Fruit fly (Drosophila melanogaster) whole organism, embryonic: ENCODE data around the gene Agpat3.
A peak's percentile ranks its signal among the peaks of the same experiment; 100 is the strongest.

Experiments
- Ada2b ChIP-seq: fragments of 200-800 bp; sonication (Bioruptor generic); IDR thresholded peaks from 2 replicates; pipeline ENCODE4 v1.3.6; 2022; ENCODE audit warnings: missing biosample characterization, missing genetic modification characterization
- Asciz ChIP-seq: fragments of 200-800 bp; sonication (Bioruptor generic); optimal IDR thresholded peaks from 2 replicates; lab custom pipeline; 2017; ENCODE audit warnings: missing biosample characterization, mild to moderate bottlenecking, missing genetic modification characterization, missing genetic modification reagents
- CG10274 ChIP-seq: fragments of 200-800 bp; sonication (Bioruptor generic); optimal IDR thresholded peaks from 3 replicates; lab custom pipeline; 2017; ENCODE audit warnings: missing biosample characterization, mild to moderate bottlenecking, missing genetic modification characterization
- CG11398 ChIP-seq: fragments of 200-800 bp; sonication (Bioruptor generic); optimal IDR thresholded peaks from 2 replicates; lab custom pipeline; 2016; ENCODE audit warnings: missing biosample characterization, missing genetic modification characterization
- CG12391 ChIP-seq: fragments of 200-800 bp; sonication (Bioruptor generic); optimal IDR thresholded peaks from 3 replicates; lab custom pipeline; 2018; ENCODE audit warnings: missing biosample characterization, mild to moderate bottlenecking, missing genetic modification characterization, moderate library complexity
- CG13775 ChIP-seq: fragments of 200-800 bp; sonication (Bioruptor generic); optimal IDR thresholded peaks from 3 replicates; lab custom pipeline; 2017; ENCODE audit warnings: missing biosample characterization, mild to moderate bottlenecking, missing genetic modification characterization
- CG15073 ChIP-seq: fragments of 200-800 bp; sonication (Bioruptor generic); optimal IDR thresholded peaks from 2 replicates; lab custom pipeline; 2016; ENCODE audit warnings: missing biosample characterization, missing genetic modification characterization
- CG15601 ChIP-seq: fragments of 200-800 bp; sonication (Bioruptor generic); optimal IDR thresholded peaks from 3 replicates; lab custom pipeline; 2019; ENCODE audit warnings: missing biosample characterization, mild to moderate bottlenecking, missing genetic modification characterization, moderate library complexity
- CG16815 ChIP-seq: fragments of 200-800 bp; sonication (Bioruptor generic); optimal IDR thresholded peaks from 3 replicates; lab custom pipeline; 2017; ENCODE audit warnings: missing biosample characterization, mild to moderate bottlenecking, missing genetic modification characterization
- CG17385 ChIP-seq: fragments of 200-800 bp; sonication (Bioruptor generic); optimal IDR thresholded peaks from 3 replicates; lab custom pipeline; 2018; ENCODE audit warnings: missing biosample characterization, mild to moderate bottlenecking, missing genetic modification characterization
- CG1792 ChIP-seq: fragments of 200-800 bp; sonication (Bioruptor generic); optimal IDR thresholded peaks from 2 replicates; lab custom pipeline; 2016; ENCODE audit warnings: missing biosample characterization, missing genetic modification characterization
- CG30020 ChIP-seq: fragments of 200-800 bp; optimal IDR thresholded peaks from 2 replicates; lab custom pipeline; 2019; ENCODE audit warnings: missing biosample characterization, mild to moderate bottlenecking, missing genetic modification characterization, moderate library complexity
- CG3065 ChIP-seq: fragments of 200-800 bp; sonication (Bioruptor generic); optimal IDR thresholded peaks from 2 replicates; lab custom pipeline; 2016; ENCODE audit warnings: missing biosample characterization, missing genetic modification characterization
- CG31224 ChIP-seq: fragments of 200-800 bp; sonication (Bioruptor generic); IDR thresholded peaks from 2 replicates; pipeline ENCODE4 v1.3.6; 2022; ENCODE audit warnings: missing biosample characterization, missing genetic modification characterization
- CG3281 ChIP-seq: fragments of 200-800 bp; sonication (Bioruptor generic); optimal IDR thresholded peaks from 3 replicates; lab custom pipeline; 2017; ENCODE audit warnings: missing biosample characterization, mild to moderate bottlenecking, missing genetic modification characterization
- CG43689 ChIP-seq: fragments of 200-800 bp; sonication (Bioruptor generic); IDR thresholded peaks from 2 replicates; pipeline ENCODE4 v1.3.6; 2022; ENCODE audit warnings: missing biosample characterization, missing genetic modification characterization
- CG4424 ChIP-seq: fragments of 200-800 bp; sonication (Bioruptor generic); optimal IDR thresholded peaks from 3 replicates; lab custom pipeline; 2016; ENCODE audit warnings: missing biosample characterization, missing genetic modification characterization
- CG4820 ChIP-seq: fragments of 200-800 bp; sonication (Bioruptor generic); optimal IDR thresholded peaks from 3 replicates; lab custom pipeline; 2016; ENCODE audit warnings: missing biosample characterization, missing genetic modification characterization
- CG7372 ChIP-seq: fragments of 200-800 bp; sonication (Bioruptor generic); IDR thresholded peaks from 2 replicates; pipeline ENCODE4 v1.3.6; 2022; ENCODE audit warnings: missing biosample characterization, missing genetic modification characterization
- CG7786 ChIP-seq: fragments of 200-800 bp; sonication (Bioruptor generic); optimal IDR thresholded peaks from 2 replicates; lab custom pipeline; 2016; ENCODE audit warnings: missing biosample characterization, missing genetic modification characterization
- CG8089 ChIP-seq: fragments of 200-800 bp; sonication (Bioruptor generic); optimal IDR thresholded peaks from 3 replicates; lab custom pipeline; 2016; ENCODE audit warnings: missing biosample characterization, missing genetic modification characterization
- CG8290 ChIP-seq, 3 experiments: fragments of 200-800 bp; sonication (Bioruptor generic); optimal IDR thresholded peaks; 2 replicates each; lab custom pipeline; 2016 to 2019; ENCODE audit warnings: missing biosample characterization in 3 of 3, missing genetic modification characterization in 3 of 3, mild to moderate bottlenecking in 2 of 3, moderate library complexity in 1 of 3
- CG8388 ChIP-seq: fragments of 200-800 bp; sonication (Bioruptor generic); optimal IDR thresholded peaks from 2 replicates; lab custom pipeline; 2019; ENCODE audit warnings: missing biosample characterization, mild to moderate bottlenecking, missing genetic modification characterization, moderate library complexity
- CG9876 ChIP-seq: fragments of 200-800 bp; sonication (Bioruptor generic); optimal IDR thresholded peaks from 2 replicates; lab custom pipeline; 2016; ENCODE audit warnings: missing biosample characterization, missing genetic modification characterization
- CG9932 ChIP-seq: fragments of 200-800 bp; sonication (Bioruptor generic); IDR thresholded peaks from 2 replicates; pipeline ENCODE4 v1.3.6; 2022; ENCODE audit warnings: missing biosample characterization, missing genetic modification characterization
- Camta ChIP-seq: fragments of 200-800 bp; sonication (Bioruptor generic); optimal IDR thresholded peaks from 2 replicates; lab custom pipeline; 2016; ENCODE audit warnings: missing biosample characterization, missing genetic modification characterization
- E2f2 ChIP-seq: fragments of 200-800 bp; sonication (Bioruptor generic); IDR thresholded peaks from 2 replicates; pipeline ENCODE4 v1.3.6; 2022; ENCODE audit warnings: missing biosample characterization, missing genetic modification characterization
- ERR ChIP-seq: fragments of 200-800 bp; sonication (Bioruptor generic); optimal IDR thresholded peaks from 2 replicates; lab custom pipeline; 2016; ENCODE audit warnings: missing biosample characterization, missing genetic modification characterization
- Fer3 ChIP-seq: fragments of 200-800 bp; sonication (Bioruptor generic); optimal IDR thresholded peaks from 2 replicates; lab custom pipeline; 2018; ENCODE audit warnings: missing biosample characterization, mild to moderate bottlenecking, missing genetic modification characterization, moderate library complexity
- HHEX ChIP-seq: fragments of 200-800 bp; sonication (Bioruptor generic); optimal IDR thresholded peaks from 3 replicates; lab custom pipeline; 2017; ENCODE audit warnings: missing biosample characterization, mild to moderate bottlenecking, missing genetic modification characterization, missing genetic modification reagents
- Hr3 ChIP-seq: fragments of 200-800 bp; sonication (Bioruptor generic); optimal IDR thresholded peaks from 3 replicates; lab custom pipeline; 2016; ENCODE audit warnings: missing biosample characterization, missing genetic modification characterization
- Hr78 ChIP-seq, 2 experiments: fragments of 200-800 bp in 1 of 2; fragments of >200 bp in 1 of 2; sonication (Bioruptor generic) in 1 of 2; optimal IDR thresholded peaks; 2 replicates each; lab custom pipeline; 2017 to 2019; ENCODE audit warnings: missing biosample characterization in 2 of 2, missing genetic modification characterization in 2 of 2, mild to moderate bottlenecking in 1 of 2, moderate library complexity in 1 of 2
- Ptx1 ChIP-seq: fragments of 200-800 bp; sonication (Bioruptor generic); IDR thresholded peaks from 2 replicates; pipeline ENCODE4 v1.3.6; 2022; ENCODE audit warnings: missing biosample characterization, missing genetic modification characterization
- Rfx ChIP-seq: fragments of 200-800 bp; sonication (Bioruptor generic); IDR thresholded peaks from 2 replicates; pipeline ENCODE4 v1.3.6; 2022; ENCODE audit warnings: missing biosample characterization, missing genetic modification characterization
- Scr ChIP-seq: fragments of 200-800 bp; sonication (Bioruptor generic); IDR thresholded peaks from 2 replicates; pipeline ENCODE4 v1.3.6; 2022; ENCODE audit warnings: missing biosample characterization, missing genetic modification characterization; ENCODE audit not compliant: partially characterized antibody
- eyg ChIP-seq: fragments of 200-800 bp; sonication (Bioruptor generic); optimal IDR thresholded peaks from 3 replicates; lab custom pipeline; 2016; ENCODE audit warnings: missing biosample characterization, missing genetic modification characterization
- fru ChIP-seq: fragments of >200 bp; optimal IDR thresholded peaks from 2 replicates; lab custom pipeline; 2017
- hbn ChIP-seq: fragments of 200-800 bp; sonication (Bioruptor generic); IDR thresholded peaks from 2 replicates; pipeline ENCODE4 v1.3.6; 2022; ENCODE audit warnings: missing biosample characterization, missing genetic modification characterization; ENCODE audit not compliant: partially characterized antibody
- lab ChIP-seq: fragments of 200-800 bp; sonication (Bioruptor generic); optimal IDR thresholded peaks from 3 replicates; lab custom pipeline; 2017; ENCODE audit warnings: missing biosample characterization, missing genetic modification characterization, mild to moderate bottlenecking, moderate library complexity, missing genetic modification reagents
- lilli ChIP-seq: fragments of 200-800 bp; sonication (Bioruptor generic); optimal IDR thresholded peaks from 3 replicates; lab custom pipeline; 2016; ENCODE audit warnings: missing biosample characterization, missing genetic modification characterization
- maf-S ChIP-seq: fragments of 200-800 bp; sonication (Bioruptor generic); optimal IDR thresholded peaks from 2 replicates; lab custom pipeline; 2016; ENCODE audit warnings: missing biosample characterization, missing genetic modification characterization
- pros ChIP-seq: fragments of 200-800 bp; sonication (Bioruptor generic); optimal IDR thresholded peaks from 3 replicates; lab custom pipeline; 2019; ENCODE audit warnings: missing biosample characterization, mild to moderate bottlenecking, missing genetic modification characterization, moderate library complexity
- ranshi ChIP-seq: fragments of 200-800 bp; sonication (Bioruptor generic); IDR thresholded peaks from 2 replicates; pipeline ENCODE4 v1.3.6; 2022; ENCODE audit warnings: missing biosample characterization, missing genetic modification characterization
- sc ChIP-seq, 3 experiments: fragments of >200 bp in 2 of 3; fragments of 200-800 bp in 1 of 3; sonication (Bioruptor generic) in 1 of 3; optimal IDR thresholded peaks; 2 replicates in 2 of 3; 3 replicates in 1 of 3; lab custom pipeline; 2017; ENCODE audit warnings: mild to moderate bottlenecking in 1 of 3, missing biosample characterization in 1 of 3, missing genetic modification characterization in 1 of 3, missing genetic modification reagents in 1 of 3
- sens ChIP-seq: fragments of 200-800 bp; sonication (Bioruptor generic); peaks from one replicate; lab custom pipeline; 2016; ENCODE audit warnings: missing biosample characterization, missing genetic modification characterization
- ssp ChIP-seq: fragments of 200-800 bp; sonication (Bioruptor generic); IDR thresholded peaks from 2 replicates; pipeline ENCODE4 v1.3.6; 2022; ENCODE audit warnings: missing biosample characterization, missing genetic modification characterization
- z ChIP-seq: fragments of 200-800 bp; sonication (Bioruptor generic); IDR thresholded peaks from 3 replicates; pipeline ENCODE4 v1.3.6; 2022; ENCODE audit warnings: missing biosample characterization, missing genetic modification characterization
- zen2 ChIP-seq: fragments of 200-800 bp; sonication (Bioruptor generic); IDR thresholded peaks from 3 replicates; pipeline ENCODE4 v1.3.6; 2022; ENCODE audit warnings: missing biosample characterization, missing genetic modification characterization; ENCODE audit not compliant: partially characterized antibody

Agpat3 gene

DNA sequence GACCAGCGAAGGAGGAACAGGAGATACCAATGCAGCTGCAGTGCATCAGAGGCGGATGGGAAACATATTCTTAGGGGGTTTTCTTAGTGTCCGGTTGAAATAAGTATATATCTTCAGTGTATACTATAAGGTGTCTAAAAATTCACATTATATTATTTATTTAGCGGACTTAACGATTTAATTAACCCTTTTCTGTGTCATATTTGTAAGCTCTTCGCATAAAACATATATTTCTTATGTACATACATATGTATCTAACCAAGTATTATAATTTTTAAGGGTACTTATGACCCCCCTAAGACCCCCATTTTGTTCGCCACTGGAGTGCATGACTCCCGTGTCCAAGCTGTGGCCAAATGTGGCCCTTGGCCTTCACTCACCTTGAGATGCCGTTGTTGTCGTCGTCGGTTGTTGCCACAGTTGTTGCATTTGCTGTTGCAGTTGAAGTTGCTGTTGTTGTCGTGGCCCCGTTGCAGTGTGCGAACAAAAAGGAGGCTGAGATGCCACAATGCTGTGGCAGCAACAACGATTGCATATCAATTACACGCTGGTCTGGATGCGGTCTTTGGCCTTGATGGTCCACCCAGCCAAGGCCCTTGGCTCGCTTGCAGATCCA is 24.4 kb downstream of the Agpat3 start (continued):
- TF ChIP-seq maf-S (no peak), CG4820 (no peak), zen2 (GFP tag; lab: Robert Waterston, UW) (no peak), HHEX (no peak), CG12391 (no peak), Hr3 (GFP tag; lab: Kevin White, UChicago) (no peak), CG9932 (GFP tag; lab: Robert Waterston, UW) (0 out of 2 replicates have a peak, but pooled peaks have one; percentile 12), ERR (GFP tag; lab: Kevin White, UChicago) (no peak), CG10274 (GFP tag; lab: Kevin White, UChicago) (no peak)

dm6 chr3L:16359795-16360194 is 26.0 kb downstream of the Agpat3 start:
- TF ChIP-seq Ptx1 (GFP tag; lab: Robert Waterston, UW) (no peak), CG17385 (GFP tag; lab: Kevin White, UChicago) (no peak), CG31224 (GFP tag; lab: Robert Waterston, UW) (no peak), eyg (GFP tag; lab: Kevin White, UChicago) (no peak), ranshi (no peak), CG4424 (GFP tag; lab: Kevin White, UChicago) (no peak), Hr78 (GFP tag; optimal IDR thresholded peaks at IDR 0.05; lab: Kevin White, UChicago) (no peak), E2f2 (GFP tag; lab: Robert Waterston, UW) (no peak), CG15601 (no peak), CG7786 (GFP tag; lab: Kevin White, UChicago) (no peak), sc (optimal IDR thresholded peaks at IDR 0.05; lab: Kevin White, UChicago) (no peak), sc (GFP tag; optimal IDR thresholded peaks at IDR 0.05; lab: Kevin White, UChicago) (no peak), Camta (GFP tag; lab: Kevin White, UChicago) (no peak), CG8089 (GFP tag; lab: Kevin White, UChicago) (no peak), CG3281 (GFP tag; lab: Kevin White, UChicago) (peak; percentile 2), CG11398 (no peak), CG12391 (no peak), fru (lab: Kevin White, UChicago) (no peak), hbn (GFP tag; lab: Robert Waterston, UW) (no peak), Rfx (GFP tag; lab: Robert Waterston, UW) (peak; percentile 26; the same call in 1 of the 2 replicates), lab (peak; percentile 29), z (GFP tag; lab: Robert Waterston, UW) (peak; percentile 88; the same call in 2 of the 3 replicates), CG9876 (GFP tag; lab: Kevin White, UChicago) (no peak), CG30020 (no peak), pros (GFP tag; lab: Kevin White, UChicago) (no peak), ssp (GFP tag; lab: Robert Waterston, UW) (no peak), CG8290 (GFP tag; optimal IDR thresholded peaks at IDR 0.05; lab: Kevin White, UChicago) (no peak), CG8290 (tag; optimal IDR thresholded peaks at IDR 0.05; lab: Kevin White, UChicago) (peak in 1 of 2 experiments; percentile 7), CG1792 (GFP tag; lab: Kevin White, UChicago) (no peak), CG10274 (GFP tag; lab: Kevin White, UChicago) (no peak), lilli (GFP tag; lab: Kevin White, UChicago) (no peak), Scr (GFP tag; lab: Robert Waterston, UW) (no peak), CG15073 (GFP tag; lab: Kevin White, UChicago) (no peak), CG16815 (GFP tag; lab: Kevin White, UChicago) (no peak), Fer3 (tag; lab: Kevin White, UChicago) (no peak), CG13775 (no peak), CG7372 (GFP tag; lab: Robert Waterston, UW) (no peak), sens (GFP tag; lab: Kevin White, UChicago) (peak; percentile 56), zen2 (GFP tag; lab: Robert Waterston, UW) (no peak), Ada2b (GFP tag; lab: Robert Waterston, UW) (no peak), Asciz (no peak), CG43689 (GFP tag; lab: Robert Waterston, UW) (no peak), CG3065 (GFP tag; lab: Kevin White, UChicago) (no peak), CG8388 (GFP tag; lab: Kevin White, UChicago) (no peak)
